Fruit fly (Drosophila melanogaster) whole organism, embryonic: ENCODE data around the gene Tig.

Experiments
- Atf-2 ChIP-seq: fragments of 200-800 bp; sonication (Bioruptor generic); optimal IDR thresholded peaks from 2 replicates; lab custom pipeline; 2016; ENCODE audit warnings: missing biosample characterization, missing genetic modification characterization
- CG1233 ChIP-seq: fragments of 200-800 bp; sonication (Bioruptor generic); optimal IDR thresholded peaks from 4 replicates; lab custom pipeline; 2018; ENCODE audit warnings: missing biosample characterization, mild to moderate bottlenecking, missing genetic modification characterization
- CG12391 ChIP-seq: fragments of 200-800 bp; sonication (Bioruptor generic); optimal IDR thresholded peaks from 3 replicates; lab custom pipeline; 2018; ENCODE audit warnings: missing biosample characterization, mild to moderate bottlenecking, missing genetic modification characterization, moderate library complexity
- CG12659 ChIP-seq: fragments of 200-800 bp; sonication (Bioruptor generic); optimal IDR thresholded peaks from 3 replicates; lab custom pipeline; 2017; ENCODE audit warnings: mild to moderate bottlenecking, missing biosample characterization, missing genetic modification reagents, missing genetic modification characterization
- CG13287 ChIP-seq: fragments of 200-800 bp; sonication (Bioruptor generic); IDR thresholded peaks from 2 replicates; pipeline ENCODE4 v1.3.6; 2022; ENCODE audit warnings: missing biosample characterization, missing genetic modification characterization; ENCODE audit not compliant: partially characterized antibody
- CG14014 ChIP-seq: fragments of 200-800 bp; sonication (Bioruptor generic); IDR thresholded peaks from 2 replicates; pipeline ENCODE4 v1.3.6; 2022; ENCODE audit warnings: missing biosample characterization, missing genetic modification characterization
- CG14050 ChIP-seq: fragments of 200-800 bp; sonication (Bioruptor generic); IDR thresholded peaks from 3 replicates; pipeline ENCODE4 v1.3.6; 2022; ENCODE audit warnings: missing biosample characterization, missing genetic modification characterization
- CG14667 ChIP-seq: fragments of 200-800 bp; sonication (Bioruptor generic); IDR thresholded peaks from 2 replicates; pipeline ENCODE4 v1.3.6; 2022; ENCODE audit warnings: missing biosample characterization, missing genetic modification characterization
- CG17361 ChIP-seq: fragments of 200-800 bp; sonication (Bioruptor generic); IDR thresholded peaks from 3 replicates; pipeline ENCODE4 v1.3.6; 2022; ENCODE audit warnings: missing biosample characterization, missing genetic modification characterization
- CG17829 ChIP-seq: fragments of 200-800 bp; optimal IDR thresholded peaks from 2 replicates; lab custom pipeline; 2019; ENCODE audit warnings: missing biosample characterization, mild to moderate bottlenecking, missing genetic modification characterization, moderate library complexity
- CG2199 ChIP-seq: fragments of 200-800 bp; sonication (Bioruptor generic); IDR thresholded peaks from 3 replicates; pipeline ENCODE4 v1.3.6; 2022; ENCODE audit warnings: missing biosample characterization, missing genetic modification characterization
- CG30020 ChIP-seq: fragments of 200-800 bp; optimal IDR thresholded peaks from 2 replicates; lab custom pipeline; 2019; ENCODE audit warnings: missing biosample characterization, mild to moderate bottlenecking, missing genetic modification characterization, moderate library complexity
- CG34224 ChIP-seq: fragments of 200-800 bp; sonication (Bioruptor generic); IDR thresholded peaks from 3 replicates; pipeline ENCODE4 v1.3.6; 2022; ENCODE audit warnings: missing biosample characterization, missing genetic modification characterization; ENCODE audit not compliant: partially characterized antibody
- CG34376 ChIP-seq: fragments of 200-800 bp; sonication (Bioruptor generic); optimal IDR thresholded peaks from 2 replicates; lab custom pipeline; 2018; ENCODE audit warnings: missing biosample characterization, mild to moderate bottlenecking, missing genetic modification characterization
- CG34422 ChIP-seq: fragments of 200-800 bp; sonication (Bioruptor generic); IDR thresholded peaks from 3 replicates; pipeline ENCODE4 v1.3.6; 2022; ENCODE audit warnings: missing biosample characterization, missing genetic modification characterization
- CG6813 ChIP-seq: fragments of 200-800 bp; sonication (Bioruptor generic); optimal IDR thresholded peaks from 2 replicates; lab custom pipeline; 2017; ENCODE audit warnings: missing biosample characterization, missing genetic modification characterization, mild to moderate bottlenecking, moderate library complexity, missing genetic modification reagents
- CG7357 ChIP-seq: fragments of 200-800 bp; sonication (Bioruptor generic); IDR thresholded peaks from 3 replicates; pipeline ENCODE4 v1.3.6; 2022; ENCODE audit warnings: missing biosample characterization, missing genetic modification characterization
- CG7963 ChIP-seq: fragments of 200-800 bp; sonication (Bioruptor generic); IDR thresholded peaks from 3 replicates; pipeline ENCODE4 v1.3.6; 2022; ENCODE audit warnings: missing biosample characterization, missing genetic modification characterization; ENCODE audit not compliant: partially characterized antibody
- CG8281 ChIP-seq: fragments of 200-800 bp; sonication (Bioruptor generic); optimal IDR thresholded peaks from 2 replicates; lab custom pipeline; 2018; ENCODE audit warnings: missing biosample characterization, mild to moderate bottlenecking, missing genetic modification characterization, moderate library complexity
- CG9437 ChIP-seq: fragments of 200-800 bp; sonication (Bioruptor generic); optimal IDR thresholded peaks from 2 replicates; lab custom pipeline; 2018; ENCODE audit warnings: missing biosample characterization, mild to moderate bottlenecking, missing genetic modification characterization
- HLHmδ ChIP-seq: fragments of 200-800 bp; sonication (Bioruptor generic); optimal IDR thresholded peaks from 2 replicates; lab custom pipeline; 2018; ENCODE audit warnings: missing biosample characterization, mild to moderate bottlenecking, missing genetic modification characterization, moderate library complexity
- Hey ChIP-seq: fragments of 200-800 bp; sonication (Bioruptor generic); optimal IDR thresholded peaks from 3 replicates; lab custom pipeline; 2018; ENCODE audit warnings: missing biosample characterization, mild to moderate bottlenecking, missing genetic modification characterization
- MBD-R2 ChIP-seq: fragments of 200-800 bp; sonication (Bioruptor generic); IDR thresholded peaks from 2 replicates; pipeline ENCODE4 v1.3.6; 2022; ENCODE audit warnings: missing biosample characterization, missing genetic modification characterization
- Mad ChIP-seq: fragments of 200-800 bp; sonication (Bioruptor generic); optimal IDR thresholded peaks from 2 replicates; lab custom pipeline; 2016; ENCODE audit warnings: missing biosample characterization, missing genetic modification characterization
- NFAT ChIP-seq: fragments of 200-800 bp; sonication (Bioruptor generic); IDR thresholded peaks from 2 replicates; pipeline ENCODE4 v1.3.6; 2022; ENCODE audit warnings: missing biosample characterization, missing genetic modification characterization
- Pdp1 ChIP-seq, 2 experiments: fragments of 200-800 bp; sonication (Bioruptor generic); optimal IDR thresholded peaks; 3 replicates each; lab custom pipeline; 2016; ENCODE audit warnings: missing biosample characterization in 2 of 2, missing genetic modification characterization in 2 of 2, mild to moderate bottlenecking in 1 of 2, moderate library complexity in 1 of 2
- Rfx ChIP-seq: fragments of 200-800 bp; sonication (Bioruptor generic); IDR thresholded peaks from 2 replicates; pipeline ENCODE4 v1.3.6; 2022; ENCODE audit warnings: missing biosample characterization, missing genetic modification characterization
- Xbp1 ChIP-seq: fragments of 200-800 bp; sonication (Bioruptor generic); optimal IDR thresholded peaks from 3 replicates; lab custom pipeline; 2016; ENCODE audit warnings: missing biosample characterization, mild to moderate bottlenecking, missing genetic modification characterization
- YL-1 ChIP-seq: fragments of 200-800 bp; sonication (Bioruptor generic); optimal IDR thresholded peaks from 3 replicates; lab custom pipeline; 2017; ENCODE audit warnings: missing biosample characterization, mild to moderate bottlenecking, missing genetic modification characterization
- ase ChIP-seq: fragments of 200-800 bp; sonication (Bioruptor generic); IDR thresholded peaks from 3 replicates; pipeline ENCODE4 v1.3.6; 2022; ENCODE audit warnings: missing biosample characterization, missing genetic modification characterization
- bsh ChIP-seq, 2 experiments: fragments of 200-800 bp; sonication (Bioruptor generic); optimal IDR thresholded peaks; 2 replicates each; lab custom pipeline; 2017 to 2018; ENCODE audit warnings: mild to moderate bottlenecking in 2 of 2, missing biosample characterization in 2 of 2, missing genetic modification characterization in 2 of 2, moderate library complexity in 1 of 2
- chinmo ChIP-seq: fragments of 200-800 bp; sonication (Bioruptor generic); IDR thresholded peaks from 4 replicates; pipeline ENCODE4 v1.3.6; 2022; ENCODE audit warnings: missing biosample characterization, missing genetic modification characterization; ENCODE audit not compliant: partially characterized antibody
- chn ChIP-seq: fragments of 200-800 bp; sonication (Bioruptor generic); optimal IDR thresholded peaks from 2 replicates; lab custom pipeline; 2016; ENCODE audit warnings: missing biosample characterization, missing genetic modification characterization
- dm ChIP-seq: fragments of 200-800 bp; sonication (Bioruptor generic); optimal IDR thresholded peaks from 3 replicates; lab custom pipeline; 2016; ENCODE audit warnings: missing biosample characterization, missing genetic modification characterization
- grau ChIP-seq: fragments of 200-800 bp; optimal IDR thresholded peaks from 3 replicates; lab custom pipeline; 2019; ENCODE audit warnings: missing biosample characterization, mild to moderate bottlenecking, missing genetic modification characterization, moderate library complexity
- knrl ChIP-seq: fragments of 200-800 bp; sonication (Bioruptor generic); IDR thresholded peaks from 3 replicates; pipeline ENCODE4 v1.3.6; 2022; ENCODE audit warnings: missing biosample characterization, missing genetic modification characterization; ENCODE audit not compliant: partially characterized antibody
- lmd ChIP-seq: fragments of 200-800 bp; sonication (Bioruptor generic); IDR thresholded peaks from 2 replicates; pipeline ENCODE4 v1.3.6; 2022; ENCODE audit warnings: missing biosample characterization, missing genetic modification characterization
- oc ChIP-seq: fragments of 200-800 bp; sonication (Bioruptor generic); optimal IDR thresholded peaks from 2 replicates; lab custom pipeline; 2018; ENCODE audit warnings: missing biosample characterization, mild to moderate bottlenecking, missing genetic modification characterization, moderate library complexity
- pzg ChIP-seq: fragments of 200-800 bp; sonication (Bioruptor generic); optimal IDR thresholded peaks from 3 replicates; lab custom pipeline; 2018; ENCODE audit warnings: missing biosample characterization, mild to moderate bottlenecking, missing genetic modification characterization, moderate library complexity
- row ChIP-seq: fragments of 200-800 bp; sonication (Bioruptor generic); IDR thresholded peaks from 3 replicates; pipeline ENCODE4 v1.3.6; 2022; ENCODE audit warnings: missing biosample characterization, missing genetic modification characterization
- schlank ChIP-seq: fragments of 200-800 bp; sonication (Bioruptor generic); optimal IDR thresholded peaks from 2 replicates; lab custom pipeline; 2018; ENCODE audit warnings: missing biosample characterization, mild to moderate bottlenecking, missing genetic modification characterization
- slp2 ChIP-seq: fragments of 200-800 bp; sonication (Bioruptor generic); optimal IDR thresholded peaks from 2 replicates; lab custom pipeline; 2016; ENCODE audit warnings: missing biosample characterization, missing genetic modification characterization
- sob ChIP-seq: fragments of 200-800 bp; sonication (Bioruptor generic); IDR thresholded peaks from 2 replicates; pipeline ENCODE4 v1.3.6; 2022; ENCODE audit warnings: missing biosample characterization, missing genetic modification characterization
- stc ChIP-seq: fragments of 200-800 bp; sonication (Bioruptor generic); IDR thresholded peaks from 2 replicates; pipeline ENCODE4 v1.3.6; 2022; ENCODE audit warnings: missing biosample characterization, missing genetic modification characterization
- stwl ChIP-seq: fragments of 200-800 bp; sonication (Bioruptor generic); optimal IDR thresholded peaks from 3 replicates; lab custom pipeline; 2018; ENCODE audit warnings: missing biosample characterization, mild to moderate bottlenecking, missing genetic modification characterization, moderate library complexity
- tll ChIP-seq, 2 experiments: fragments of 200-800 bp in 1 of 2; fragments of >200 bp in 1 of 2; sonication (Bioruptor generic) in 1 of 2; optimal IDR thresholded peaks; 2 replicates each; lab custom pipeline; 2017 to 2019; ENCODE audit warnings: missing biosample characterization in 2 of 2, missing genetic modification characterization in 2 of 2, mild to moderate bottlenecking in 1 of 2, moderate library complexity in 1 of 2
- tna ChIP-seq: fragments of 200-800 bp; sonication (Bioruptor generic); IDR thresholded peaks from 2 replicates; pipeline ENCODE4 v1.3.6; 2022; ENCODE audit warnings: missing biosample characterization, missing genetic modification characterization; ENCODE audit not compliant: partially characterized antibody
- ttk ChIP-seq: fragments of 200-800 bp; sonication (Bioruptor generic); IDR thresholded peaks from 2 replicates; pipeline ENCODE4 v2.1.2; 2022; ENCODE audit warnings: missing biosample characterization, missing genetic modification characterization
- tx ChIP-seq: fragments of 200-800 bp; sonication (Bioruptor generic); optimal IDR thresholded peaks from 2 replicates; lab custom pipeline; 2016; ENCODE audit warnings: missing biosample characterization, missing genetic modification characterization
- zf30C ChIP-seq: fragments of 200-800 bp; sonication (Bioruptor generic); optimal IDR thresholded peaks from 3 replicates; lab custom pipeline; 2018; ENCODE audit warnings: missing biosample characterization, mild to moderate bottlenecking, missing genetic modification characterization

Tig gene

DNA sequence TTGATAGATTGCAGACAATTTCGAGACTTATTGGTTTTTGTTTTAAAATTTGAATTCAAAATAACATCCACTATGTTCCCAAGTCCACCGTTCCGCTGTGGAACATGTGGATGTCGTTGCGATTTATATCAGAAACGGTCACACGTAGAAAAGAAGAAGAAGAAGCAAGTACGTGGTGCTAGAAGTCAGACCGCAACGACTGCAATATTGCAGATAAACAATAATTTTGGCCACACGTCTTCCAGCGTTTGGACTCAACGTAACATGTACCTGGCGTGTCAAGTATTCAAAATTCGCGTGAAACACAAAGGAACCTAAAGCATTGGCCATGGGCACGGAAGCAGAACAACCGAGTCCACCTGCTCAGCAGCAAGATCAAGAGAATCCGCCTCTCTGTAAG is 1.1 kb upstream of the Tig start, which contains the start of gene Fic (continued):
- TF ChIP-seq Atf-2 (no peak), HLHmδ (GFP tag; lab: Kevin White, UChicago) (no peak), NFAT (no peak), CG12391 (no peak), knrl (GFP tag; lab: Robert Waterston, UW) (0 out of 3 replicates have a peak, but pooled peaks have one; percentile 12), CG9437 (GFP tag; lab: Kevin White, UChicago) (peak; percentile 25), schlank (tag; lab: Kevin White, UChicago) (no peak), tna (GFP tag; lab: Robert Waterston, UW) (peak; percentile 28; the same call in 1 of the 2 replicates), CG1233 (GFP tag; lab: Kevin White, UChicago) (no peak), CG17361 (GFP tag; lab: Robert Waterston, UW) (no peak), CG6813 (GFP tag; lab: Kevin White, UChicago) (no peak), CG34376 (GFP tag; lab: Kevin White, UChicago) (no peak), tll (GFP tag; optimal IDR thresholded peaks at IDR 0.05; lab: Kevin White, UChicago) (peak in 1 of 2 experiments; percentile 75), CG34422 (GFP tag; lab: Robert Waterston, UW) (peak; percentile 22; the same call in 1 of the 3 replicates), Hey (no peak), CG8281 (no peak), YL-1 (peak; percentile 26), ttk (GFP tag; lab: Robert Waterston, UW) (no peak), CG30020 (tag; lab: Kevin White, UChicago) (peak; percentile 12), stc (GFP tag; lab: Robert Waterston, UW) (peak; percentile 27; the same call in 1 of the 2 replicates), MBD-R2 (GFP tag; lab: Robert Waterston, UW) (peak; percentile 76), CG17829 (tag; lab: Kevin White, UChicago) (peak; percentile 0), CG7963 (GFP tag; lab: Robert Waterston, UW) (no peak), Rfx (GFP tag; lab: Robert Waterston, UW) (no peak), CG12659 (GFP tag; lab: Kevin White, UChicago) (peak; percentile 4), sob (GFP tag; lab: Robert Waterston, UW) (no peak), row (no peak; the same call in 2 of the 3 replicates), chinmo (GFP tag; lab: Robert Waterston, UW) (peak; percentile 69; the same call in 2 of the 4 replicates), oc (no peak), ase (GFP tag; lab: Robert Waterston, UW) (no peak), dm (GFP tag; lab: Kevin White, UChicago) (peak; percentile 32), stwl (tag; lab: Kevin White, UChicago) (peak; percentile 87), slp2 (GFP tag; lab: Kevin White, UChicago) (no peak), Xbp1 (GFP tag; lab: Kevin White, UChicago) (peak; percentile 90), CG7357 (GFP tag; lab: Robert Waterston, UW) (no peak), CG14667 (no peak), tx (GFP tag; lab: Kevin White, UChicago) (no peak), grau (tag; lab: Kevin White, UChicago) (no peak), CG13287 (peak; percentile 58; the same call in 1 of the 2 replicates), lmd (GFP tag; lab: Robert Waterston, UW) (no peak), bsh (GFP tag; optimal IDR thresholded peaks at IDR 0.05; lab: Kevin White, UChicago) (no peak), chn (GFP tag; lab: Kevin White, UChicago) (no peak), CG2199 (GFP tag; lab: Robert Waterston, UW) (0 out of 3 replicates have a peak, but pooled peaks have one; percentile 18), pzg (peak; percentile 43), CG14050 (GFP tag; lab: Robert Waterston, UW) (no peak), zf30C (GFP tag; lab: Kevin White, UChicago) (no peak), Mad (GFP tag; lab: Kevin White, UChicago) (no peak), CG34224 (peak; percentile 22; the same call in 2 of the 3 replicates), CG14014 (no peak), Pdp1 (GFP tag; optimal IDR thresholded peaks at IDR 0.05; lab: Kevin White, UChicago) (no peak)
